Worm (Caenorhabditis elegans): Measurements from ENCODE around the gene sre-5.

- no peak for TF ChIP-seq C16A3.4 (tag; optimal IDR thresholded peaks at IDR 0.05)
- TF ChIP-seq nhr-28 (tag; optimal IDR thresholded peaks at IDR 0.05): no peak
- no peak for TF ChIP-seq rnt-1 (tag; optimal IDR thresholded peaks at IDR 0.05)
- no peak for TF ChIP-seq blmp-1 (tag; optimal IDR thresholded peaks at IDR 0.05)
- no peak for TF ChIP-seq ces-1 (GFP tag; optimal IDR thresholded peaks at IDR 0.05)
- no peak for TF ChIP-seq pag-3 (tag; optimal IDR thresholded peaks at IDR 0.05; ENCODE audit: borderline replicate concordance, insufficient read depth)
- no peak for TF ChIP-seq ceh-82 (tag; optimal IDR thresholded peaks at IDR 0.05)
- no peak for TF ChIP-seq egl-27 (tag; optimal IDR thresholded peaks at IDR 0.05)
- TF ChIP-seq nhr-19 (GFP tag; conservative IDR thresholded peaks at IDR 0.05): no peak
- no peak for TF ChIP-seq lin-15B (tag; optimal IDR thresholded peaks at IDR 0.05)
- no peak for TF ChIP-seq fkh-10 (GFP tag; optimal IDR thresholded peaks at IDR 0.05)
- TF ChIP-seq aly-2 (tag; optimal IDR thresholded peaks at IDR 0.05): no peak
- no peak for TF ChIP-seq hlh-17 (GFP tag; optimal IDR thresholded peaks at IDR 0.05; ENCODE audit: borderline replicate concordance)
Observed at ce11 chrIV:3598452-3598851, 33.5 kb downstream of the sre-5 start, which contains the start of gene Y37E11B.5.
